Fruit fly (Drosophila melanogaster): Measurements from ENCODE around the gene NimB2.
A peak's percentile ranks its signal among the peaks of the same experiment; 100 is the strongest.

NimB2 gene

dm6 chr2L:14011591-14012303 is 44.9 kb upstream of the NimB2 start (continued):
- TF ChIP-seq onecut (GFP tag; IDR thresholded peaks at IDR 0.05) (peak; percentile 48; the same call in 1 of the 2 replicates), CG32772 (GFP tag; IDR thresholded peaks at IDR 0.05) (no peak), cad (GFP tag; optimal IDR thresholded peaks at IDR 0.05) (no peak), CG9437 (GFP tag; optimal IDR thresholded peaks at IDR 0.05) (no peak), CG16815 (GFP tag; optimal IDR thresholded peaks at IDR 0.05) (no peak), CG8281 (tag; optimal IDR thresholded peaks at IDR 0.05) (no peak), zen (tag; optimal IDR thresholded peaks at IDR 0.05) (no peak), Hr78 (GFP tag; optimal IDR thresholded peaks at IDR 0.05) (no peak), tin (GFP tag; optimal IDR thresholded peaks at IDR 0.05) (peak; percentile 3), CG6272 (GFP tag; IDR thresholded peaks at IDR 0.05) (no peak), CG33213 (GFP tag; optimal IDR thresholded peaks at IDR 0.05) (peak; percentile 4), CG10267 (tag; optimal IDR thresholded peaks at IDR 0.05) (no peak), gce (GFP tag; IDR thresholded peaks at IDR 0.05) (no peak), CG9876 (GFP tag; optimal IDR thresholded peaks at IDR 0.05) (no peak), nau (GFP tag; optimal IDR thresholded peaks at IDR 0.05) (no peak), unpg (GFP tag; optimal IDR thresholded peaks at IDR 0.05) (no peak), CG7839 (tag; optimal IDR thresholded peaks at IDR 0.05) (peak; percentile 62), fu2 (GFP tag; optimal IDR thresholded peaks at IDR 0.05) (no peak), CG10979 (tag; optimal IDR thresholded peaks at IDR 0.05) (no peak), Poxn (GFP tag; IDR thresholded peaks at IDR 0.05) (no peak), CG9727 (GFP tag; optimal IDR thresholded peaks at IDR 0.05) (no peak), grn (GFP tag; optimal IDR thresholded peaks at IDR 0.05) (peak; percentile 26), Atf6 (GFP tag; IDR thresholded peaks at IDR 0.05) (peak; percentile 75), da (GFP tag; optimal IDR thresholded peaks at IDR 0.05) (no peak), CG13296 (GFP tag; optimal IDR thresholded peaks at IDR 0.05) (peak; percentile 32), CG34422 (GFP tag; IDR thresholded peaks at IDR 0.05) (no peak), CG3065 (GFP tag; optimal IDR thresholded peaks at IDR 0.05) (no peak), caup (GFP tag; optimal IDR thresholded peaks at IDR 0.05; ENCODE audit: severe bottlenecking) (no peak), gro (GFP tag; optimal IDR thresholded peaks at IDR 0.05) (peak; percentile 33), CTCF (GFP tag; optimal IDR thresholded peaks at IDR 0.05) (peak; percentile 83), CG8924 (tag; optimal IDR thresholded peaks at IDR 0.05) (no peak), Optix (GFP tag; IDR thresholded peaks at IDR 0.05) (no peak), Abd-B (GFP tag; optimal IDR thresholded peaks at IDR 0.05) (no peak), CG14965 (GFP tag; optimal IDR thresholded peaks at IDR 0.05; ENCODE audit: borderline replicate concordance) (no peak), ato (GFP tag; IDR thresholded peaks at IDR 0.05; ENCODE audit: partially characterized antibody) (no peak), mam (GFP tag; optimal IDR thresholded peaks at IDR 0.05) (peak; percentile 22), Sin3A (optimal IDR thresholded peaks at IDR 0.05) (no peak), CG9932 (GFP tag; IDR thresholded peaks at IDR 0.05) (peak; percentile 76), CG4707 (GFP tag; optimal IDR thresholded peaks at IDR 0.05) (no peak), dpn (GFP tag; optimal IDR thresholded peaks at IDR 0.05) (peak; percentile 5 to 15), CG11085 (GFP tag; IDR thresholded peaks at IDR 0.05) (no peak), Doc2 (GFP tag; IDR thresholded peaks at IDR 0.05) (no peak), CG3163 (GFP tag; optimal IDR thresholded peaks at IDR 0.05) (no peak), CG7786 (GFP tag; optimal IDR thresholded peaks at IDR 0.05) (no peak), ind (GFP tag; optimal IDR thresholded peaks at IDR 0.05) (peak; percentile 13), ab (GFP tag; optimal IDR thresholded peaks at IDR 0.05) (no peak), sens-2 (GFP tag; IDR thresholded peaks at IDR 0.05) (no peak), bbx (GFP tag; IDR thresholded peaks at IDR 0.05; ENCODE audit: partially characterized antibody) (0 out of 2 replicates have a peak, but pooled peaks have one; percentile 13), her (GFP tag; optimal IDR thresholded peaks at IDR 0.05) (no peak), Xbp1 (GFP tag; optimal IDR thresholded peaks at IDR 0.05) (peak; percentile 36), pum (GFP tag; optimal IDR thresholded peaks at IDR 0.05) (no peak)
